Fruit fly (Drosophila melanogaster) Kc167 (cell line): ENCODE results near the gene Rab18.

Source experiments
- Myc ChIP-seq: fragments of >200 bp; optimal IDR thresholded peaks from 2 replicates; lab custom pipeline; 2017; ENCODE audit warnings: missing external identifiers
- Sin3A ChIP-seq: fragments of >200 bp; optimal IDR thresholded peaks from 2 replicates; lab custom pipeline; 2018; ENCODE audit warnings: missing external identifiers
- h ChIP-seq: fragments of >200 bp; optimal IDR thresholded peaks from 3 replicates; lab custom pipeline; 2018; ENCODE audit warnings: missing external identifiers
- insv ChIP-seq: fragments of >200 bp; optimal IDR thresholded peaks from 3 replicates; lab custom pipeline; 2018; ENCODE audit warnings: missing external identifiers
- psq ChIP-seq: fragments of >200 bp; optimal IDR thresholded peaks from 2 replicates; lab custom pipeline; 2017; ENCODE audit warnings: missing external identifiers

DNA sequence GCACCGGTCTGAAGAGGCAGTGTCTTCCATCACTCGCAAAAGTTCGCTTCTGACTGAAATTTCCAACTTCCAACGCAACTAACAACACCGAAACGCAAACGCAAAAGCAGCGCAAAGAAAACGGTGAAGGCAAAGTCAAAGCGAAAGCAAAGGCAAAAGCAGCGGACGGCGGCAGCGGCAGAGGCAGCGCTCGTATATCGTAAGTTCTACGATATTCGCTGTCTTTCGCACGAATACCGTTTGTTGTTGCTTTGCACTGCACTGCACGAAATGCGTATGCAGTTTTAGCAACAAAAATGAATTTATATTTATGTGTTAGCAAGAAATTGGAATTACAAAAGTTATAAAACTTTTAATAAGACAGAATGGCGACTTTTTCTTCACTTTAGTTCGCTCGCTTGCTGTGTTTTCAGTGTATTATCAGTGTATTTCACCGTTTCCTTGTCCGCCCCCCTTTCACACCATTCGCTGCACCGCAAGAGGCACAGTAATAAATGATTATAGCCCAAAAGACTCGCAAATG, 23.1 kb downstream of the Rab18 start, which contains the start of gene OtopLa:
- TF ChIP-seq psq (lab: Kevin White, UChicago) (no peak), Myc (lab: Kevin White, UChicago) (no peak), Sin3A (lab: Kevin White, UChicago) (no peak), insv (lab: Kevin White, UChicago) (no peak), h (lab: Kevin White, UChicago) (no peak)
